Worm (Caenorhabditis elegans): ENCODE data around the gene ttr-59.

Gene ttr-59

DNA sequence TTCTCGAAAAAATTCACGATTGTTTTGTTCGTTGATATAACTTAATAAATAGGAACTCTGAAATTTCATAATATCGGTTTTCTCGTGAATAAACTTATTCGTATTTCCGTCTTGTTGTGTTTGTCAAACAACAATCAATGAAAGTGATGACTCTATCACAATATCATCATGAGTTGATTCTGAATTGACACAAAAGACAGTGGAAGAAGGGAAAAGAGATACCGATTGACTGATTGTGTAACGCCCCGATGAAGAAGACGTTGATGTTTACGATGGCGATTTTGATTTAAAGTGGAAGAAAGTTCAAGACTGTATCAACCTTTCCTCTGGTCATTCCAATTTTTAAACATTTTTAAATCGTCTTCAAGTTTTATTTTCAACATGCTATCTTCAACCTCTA lies at the start of gene ttr-59:
ttr-59 (plus strand) TSS at position 218 of the 400 bp plus-strand sequence.
- TF ChIP-seq nhr-23 (tag; optimal IDR thresholded peaks at IDR 0.05) (peak; percentile 51), nhr-25 (tag; optimal IDR thresholded peaks at IDR 0.05) (peak; percentile 59), skn-1 (tag; optimal IDR thresholded peaks at IDR 0.05) (no peak), lsy-12 (tag; optimal IDR thresholded peaks at IDR 0.05) (no peak)

DNA sequence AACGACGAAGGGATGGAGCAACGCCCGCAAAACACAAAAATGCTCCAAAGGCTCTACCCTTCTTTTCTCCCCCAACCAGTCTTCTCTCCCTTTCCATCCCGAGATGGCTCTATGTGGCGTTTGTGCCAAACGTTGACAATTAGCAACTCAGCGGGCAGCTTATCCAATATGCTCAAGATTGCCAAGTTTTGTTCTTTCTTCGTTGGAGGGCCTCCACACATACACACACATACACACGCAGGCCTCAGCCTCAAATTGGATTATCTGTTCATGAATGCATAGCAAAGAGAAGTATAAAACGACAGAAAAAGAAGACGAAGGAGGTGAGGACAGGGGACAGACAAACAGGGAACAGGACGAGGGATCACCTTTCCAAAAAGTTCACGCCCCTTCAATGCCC lies 48.3 kb upstream of the ttr-59 start:
- TF ChIP-seq nhr-23 (tag; optimal IDR thresholded peaks at IDR 0.05) (no peak), ZK546.5 (tag; optimal IDR thresholded peaks at IDR 0.05) (no peak), fos-1 (tag; optimal IDR thresholded peaks at IDR 0.05) (no peak), hmg-11 (tag; optimal IDR thresholded peaks at IDR 0.05) (no peak), nhr-12 (tag; optimal IDR thresholded peaks at IDR 0.05) (no peak), lsy-12 (tag; optimal IDR thresholded peaks at IDR 0.05) (no peak), nhr-76 (tag; optimal IDR thresholded peaks at IDR 0.05) (no peak)

DNA sequence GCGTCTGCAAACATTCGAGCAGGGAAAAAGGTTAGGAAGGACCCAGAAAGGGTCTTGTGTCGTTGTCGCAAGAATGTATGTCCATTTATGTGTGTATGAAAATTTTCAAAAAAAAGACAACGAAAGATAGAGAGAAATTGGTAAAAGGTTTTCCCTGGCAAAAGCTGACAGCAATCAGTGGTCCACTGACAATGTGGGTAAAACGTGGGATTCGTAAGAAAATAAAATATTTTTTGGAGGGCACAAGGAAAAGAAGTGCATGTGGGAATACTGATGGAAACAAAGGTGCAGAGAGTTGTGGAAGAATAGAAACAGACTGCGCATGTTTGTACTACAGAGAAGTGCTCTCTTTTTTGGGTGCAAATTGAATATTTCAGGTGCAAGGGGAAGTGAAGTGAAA lies 46.5 kb upstream of the ttr-59 start:
- TF ChIP-seq ztf-11 (tag; optimal IDR thresholded peaks at IDR 0.05) = no peak
- no peak for TF ChIP-seq zag-1 (tag; optimal IDR thresholded peaks at IDR 0.05)
- no peak for TF ChIP-seq fos-1 (tag; optimal IDR thresholded peaks at IDR 0.05)
- no peak for TF ChIP-seq fkh-10 (GFP tag; optimal IDR thresholded peaks at IDR 0.05)
- TF ChIP-seq ceh-16 (tag; optimal IDR thresholded peaks at IDR 0.05) = no peak
- no peak for TF ChIP-seq nhr-77 (tag; optimal IDR thresholded peaks at IDR 0.05)
- no peak for TF ChIP-seq hmg-11 (tag; optimal IDR thresholded peaks at IDR 0.05)
- no peak for TF ChIP-seq ztf-4 (tag; optimal IDR thresholded peaks at IDR 0.05)

DNA sequence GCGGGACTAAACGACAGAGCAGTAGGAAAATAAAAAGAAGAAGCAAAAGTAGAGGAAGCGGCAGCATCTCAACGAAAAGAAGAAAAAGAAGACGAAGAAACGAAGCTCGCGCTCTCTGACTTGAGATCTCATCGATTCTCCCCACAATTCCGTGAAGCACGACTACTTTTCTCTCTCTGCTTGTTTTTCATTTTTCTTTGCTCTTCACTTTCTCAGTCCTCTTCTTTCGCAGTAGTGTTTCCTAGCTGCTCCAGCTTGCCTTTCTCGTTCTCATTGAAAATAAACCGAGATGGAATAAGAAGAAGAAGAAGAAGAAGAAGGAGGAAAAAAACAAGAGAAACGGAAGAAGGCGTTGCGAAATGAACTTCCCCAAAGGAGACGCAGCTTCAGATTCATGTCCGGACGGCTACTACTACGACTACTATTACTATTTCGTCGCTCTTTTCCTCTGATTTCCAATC lies 44.9 kb upstream of the ttr-59 start:
- TF ChIP-seq nhr-25 (tag; optimal IDR thresholded peaks at IDR 0.05) (no peak), pha-4 (tag; optimal IDR thresholded peaks at IDR 0.05) (no peak), fkh-10 (GFP tag; optimal IDR thresholded peaks at IDR 0.05) (peak; percentile 89), snpc-4 (tag; optimal IDR thresholded peaks at IDR 0.05) (no peak), tbx-2 (tag; optimal IDR thresholded peaks at IDR 0.05) (peak; percentile 35), ceh-28 (tag; optimal IDR thresholded peaks at IDR 0.05) (no peak), lin-39 (tag; optimal IDR thresholded peaks at IDR 0.05) (peak; percentile 62), lsy-12 (tag; optimal IDR thresholded peaks at IDR 0.05) (no peak), pqm-1 (tag; optimal IDR thresholded peaks at IDR 0.05) (no peak), R02D3.7 (tag; optimal IDR thresholded peaks at IDR 0.05) (no peak), ceh-9 (tag; optimal IDR thresholded peaks at IDR 0.05) (peak; percentile 74), nhr-67 (tag; optimal IDR thresholded peaks at IDR 0.05) (no peak), hmg-11 (tag; optimal IDR thresholded peaks at IDR 0.05) (peak; percentile 66), ztf-4 (tag; optimal IDR thresholded peaks at IDR 0.05) (no peak), elt-3 (tag; optimal IDR thresholded peaks at IDR 0.05) (no peak), egl-27 (tag; optimal IDR thresholded peaks at IDR 0.05) (no peak), nhr-43 (tag; optimal IDR thresholded peaks at IDR 0.05; ENCODE audit: poor library complexity, severe bottlenecking) (no peak), unc-62 (GFP tag; optimal IDR thresholded peaks at IDR 0.05) (no peak), ceh-16 (tag; optimal IDR thresholded peaks at IDR 0.05) (no peak), aly-2 (tag; optimal IDR thresholded peaks at IDR 0.05) (no peak), nhr-11 (tag; optimal IDR thresholded peaks at IDR 0.05) (no peak), fos-1 (tag; optimal IDR thresholded peaks at IDR 0.05) (no peak), ceh-82 (tag; optimal IDR thresholded peaks at IDR 0.05) (no peak), elt-2 (tag; optimal IDR thresholded peaks at IDR 0.05) (no peak), elt-1 (tag; optimal IDR thresholded peaks at IDR 0.05) (peak; percentile 34), nhr-12 (tag; optimal IDR thresholded peaks at IDR 0.05) (no peak), ztf-11 (tag; optimal IDR thresholded peaks at IDR 0.05) (no peak), nfya-1 (tag; optimal IDR thresholded peaks at IDR 0.05; ENCODE audit: insufficient read depth) (peak; percentile 49), nhr-77 (tag; optimal IDR thresholded peaks at IDR 0.05) (no peak), unc-39 (tag; optimal IDR thresholded peaks at IDR 0.05) (no peak), nhr-23 (tag; optimal IDR thresholded peaks at IDR 0.05) (no peak), jun-1 (tag; optimal IDR thresholded peaks at IDR 0.05) (no peak), skn-1 (tag; optimal IDR thresholded peaks at IDR 0.05) (peak; percentile 9), fkh-2 (tag; optimal IDR thresholded peaks at IDR 0.05) (no peak)

Measured in whole organism, L3 larva.